Worm (Caenorhabditis elegans): Measurements from ENCODE around the gene clp-6.

The clp-6 gene

DNA sequence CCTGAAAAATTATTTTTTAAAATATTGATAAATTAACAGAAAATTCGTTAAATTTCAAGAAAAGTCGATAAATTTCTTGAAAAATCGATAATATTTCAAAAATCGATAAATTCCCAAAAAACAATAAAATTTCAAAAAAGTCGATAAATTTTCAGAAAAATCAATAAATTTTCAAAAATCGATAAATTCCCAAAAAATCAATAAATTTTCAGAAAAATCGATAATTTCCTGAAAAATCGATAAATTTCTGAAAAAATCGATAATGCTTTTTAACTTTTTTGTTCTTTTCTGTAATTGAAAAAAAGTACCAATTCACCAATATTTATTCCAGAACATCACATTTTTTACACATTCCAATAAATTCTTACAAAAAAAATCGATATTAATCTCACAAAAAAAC is 320 bp upstream of the clp-6 start:
- no peak for TF ChIP-seq aptf-3 (GFP tag; IDR thresholded peaks at IDR 0.05)
- TF ChIP-seq B0019.2 (GFP tag; conservative IDR thresholded peaks at IDR 0.05) = no peak
- TF ChIP-seq attf-5 (GFP tag; optimal IDR thresholded peaks at IDR 0.05) = no peak
- TF ChIP-seq madf-8 (GFP tag; conservative IDR thresholded peaks at IDR 0.05) = no peak
- TF ChIP-seq attf-6 (GFP tag; IDR thresholded peaks at IDR 0.05) = no peak
- no peak for TF ChIP-seq snpc-4 (GFP tag; optimal IDR thresholded peaks at IDR 0.05)
- TF ChIP-seq snpc-4 (tag; optimal IDR thresholded peaks at IDR 0.05) = no peak
- TF ChIP-seq ztf-6 (GFP tag; IDR thresholded peaks at IDR 0.05) = no peak

DNA sequence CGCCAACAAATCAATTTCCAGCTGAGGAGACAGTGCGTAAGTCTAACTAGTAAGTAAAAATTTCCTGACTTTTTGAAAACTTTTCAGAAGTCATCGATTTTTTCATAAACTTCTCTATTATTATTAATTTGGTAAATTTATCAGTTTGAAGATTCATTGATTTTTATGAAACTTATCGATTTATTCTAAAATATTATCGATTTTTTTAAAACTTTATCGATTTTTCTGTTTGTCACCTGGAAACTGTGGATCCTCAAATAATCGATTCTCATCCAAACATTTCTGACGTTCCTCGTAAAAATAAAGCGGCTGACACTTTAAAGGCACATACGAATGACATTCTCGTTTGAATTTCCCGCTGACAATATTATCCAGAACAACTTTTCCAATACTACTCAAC is 861 bp downstream of the clp-6 start:
- TF ChIP-seq gei-17 (GFP tag; optimal IDR thresholded peaks at IDR 0.05) (no peak), ztf-3 (GFP tag; optimal IDR thresholded peaks at IDR 0.05) (no peak), egl-18 (GFP tag; IDR thresholded peaks at IDR 0.05) (no peak), ceh-100 (GFP tag; IDR thresholded peaks at IDR 0.05) (no peak), madf-6 (GFP tag; IDR thresholded peaks at IDR 0.05) (no peak), unc-130 (GFP tag; optimal IDR thresholded peaks at IDR 0.05) (no peak), C06A6.2 (GFP tag; conservative IDR thresholded peaks at IDR 0.05) (no peak), unc-62 (GFP tag; optimal IDR thresholded peaks at IDR 0.05) (no peak), dox-1 (GFP tag; IDR thresholded peaks at IDR 0.05) (no peak)

DNA sequence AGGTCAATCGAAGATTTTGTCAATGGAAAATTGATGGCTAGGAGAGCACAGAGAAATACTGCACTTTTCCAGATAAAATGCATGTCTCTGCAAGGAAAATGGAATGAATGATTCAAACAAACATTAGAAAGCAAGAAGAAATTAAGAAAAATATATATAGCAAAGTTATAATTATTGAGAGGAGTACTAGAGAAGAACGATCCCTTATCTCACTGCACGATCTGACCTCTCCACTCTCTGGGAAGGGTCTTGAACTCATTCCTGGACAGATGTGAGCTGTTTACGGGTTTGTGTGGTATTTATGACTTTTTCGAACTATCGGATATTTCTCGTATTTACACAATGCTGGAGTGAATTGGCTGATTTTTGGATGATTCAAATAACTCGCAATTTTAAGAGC is 4.6 kb downstream of the clp-6 start, which contains the start of gene Y77E11A.23:
Gene Y77E11A.23, minus strand, starts transcription at position 107 of the 400 bp plus-strand sequence.
- no peak for TF ChIP-seq cebp-1 (GFP tag; IDR thresholded peaks at IDR 0.05)
- no peak for TF ChIP-seq cebp-1 (tag; optimal IDR thresholded peaks at IDR 0.05)
- TF ChIP-seq ceh-100 (GFP tag; IDR thresholded peaks at IDR 0.05) = no peak

ce11 chrIV:1427283-1427682 is 7.6 kb downstream of the clp-6 start, which contains the start of gene clec-171:
Gene clec-171, minus strand, starts transcription at chrIV:1427383.
- TF ChIP-seq ztf-6 (GFP tag; IDR thresholded peaks at IDR 0.05) = no peak
- no peak for TF ChIP-seq Y53G8AR.9 (GFP tag; conservative IDR thresholded peaks at IDR 0.05)
- TF ChIP-seq atf-7 (tag; optimal IDR thresholded peaks at IDR 0.05) = no peak
- TF ChIP-seq bed-2 (GFP tag; IDR thresholded peaks at IDR 0.05) = no peak
- no peak for TF ChIP-seq F33H1.4 (GFP tag; IDR thresholded peaks at IDR 0.05)
- no peak for TF ChIP-seq him-1 (tag; optimal IDR thresholded peaks at IDR 0.05)
- no peak for TF ChIP-seq K11D2.4 (GFP tag; IDR thresholded peaks at IDR 0.05)
- TF ChIP-seq hrde-1 (tag; optimal IDR thresholded peaks at IDR 0.05; ENCODE audit: borderline replicate concordance) = no peak
- no peak for TF ChIP-seq ceh-58 (GFP tag; IDR thresholded peaks at IDR 0.05)
- no peak for TF ChIP-seq hmg-20 (GFP tag; IDR thresholded peaks at IDR 0.05)
- TF ChIP-seq ekl-4 (GFP tag; IDR thresholded peaks at IDR 0.05) = no peak
- no peak for TF ChIP-seq sea-2 (GFP tag; IDR thresholded peaks at IDR 0.05)
- TF ChIP-seq hmg-1.2 (GFP tag; IDR thresholded peaks at IDR 0.05) = no peak

DNA sequence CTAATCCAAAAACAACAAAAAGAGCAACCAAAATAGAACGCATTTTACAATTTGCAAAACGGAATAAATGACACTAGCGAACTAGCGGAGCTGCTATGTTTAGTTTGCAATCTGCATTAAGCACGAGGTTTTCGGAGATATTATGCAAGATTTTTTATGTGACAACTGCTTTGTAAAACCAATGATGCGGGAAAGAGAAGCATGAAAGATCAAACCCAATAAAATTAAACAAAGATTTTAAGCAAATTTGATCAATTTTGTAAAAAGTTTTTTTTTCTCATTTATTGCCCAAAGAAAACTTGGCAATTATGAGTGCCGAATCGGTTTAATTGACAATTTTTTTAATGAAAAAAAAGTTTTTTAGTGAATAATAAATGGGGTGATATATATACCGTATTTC is 9.9 kb downstream of the clp-6 start, which contains the start of gene Y77E11A.8:
Gene Y77E11A.8, minus strand, starts transcription at position 101 of the 400 bp plus-strand sequence.
- TF ChIP-seq nfya-1 (tag; optimal IDR thresholded peaks at IDR 0.05; ENCODE audit: borderline replicate concordance, insufficient read depth) = no peak
- TF ChIP-seq aptf-3 (GFP tag; IDR thresholded peaks at IDR 0.05) = no peak
- no peak for TF ChIP-seq nhr-90 (tag; optimal IDR thresholded peaks at IDR 0.05)
- TF ChIP-seq dox-1 (GFP tag; IDR thresholded peaks at IDR 0.05) = no peak
- no peak for TF ChIP-seq lsy-27 (tag; optimal IDR thresholded peaks at IDR 0.05; ENCODE audit: borderline replicate concordance, insufficient read depth)
- TF ChIP-seq ccch-3 (GFP tag; optimal IDR thresholded peaks at IDR 0.05) = no peak
- TF ChIP-seq madf-6 (GFP tag; IDR thresholded peaks at IDR 0.05) = no peak
- no peak for TF ChIP-seq nhr-27 (tag; optimal IDR thresholded peaks at IDR 0.05)
